Fruit fly (Drosophila melanogaster) whole organism, embryonic: ENCODE measurements around the gene cpb.

Experiments
- CG10979 ChIP-seq: fragments of 200-800 bp; sonication (Bioruptor generic); optimal IDR thresholded peaks from 2 replicates; lab custom pipeline; 2018; ENCODE audit warnings: missing biosample characterization, mild to moderate bottlenecking, missing genetic modification characterization, moderate library complexity
- CG11723 ChIP-seq: fragments of 200-800 bp; sonication (Bioruptor generic); optimal IDR thresholded peaks from 2 replicates; lab custom pipeline; 2017; ENCODE audit warnings: missing biosample characterization, mild to moderate bottlenecking, missing genetic modification characterization
- CG12744 ChIP-seq: fragments of 200-800 bp; sonication (Bioruptor generic); optimal IDR thresholded peaks from 2 replicates; lab custom pipeline; 2016; ENCODE audit warnings: missing biosample characterization, missing genetic modification characterization
- CG14965 ChIP-seq: fragments of 200-800 bp; sonication (Bioruptor generic); optimal IDR thresholded peaks from 2 replicates; lab custom pipeline; 2016; ENCODE audit warnings: missing biosample characterization, missing genetic modification characterization, borderline replicate concordance
- CG15011 ChIP-seq: fragments of 200-800 bp; sonication (Bioruptor generic); optimal IDR thresholded peaks from 3 replicates; lab custom pipeline; 2018; ENCODE audit warnings: missing biosample characterization, mild to moderate bottlenecking, missing genetic modification characterization
- CG15696 ChIP-seq: fragments of 200-800 bp; sonication (Bioruptor generic); optimal IDR thresholded peaks from 2 replicates; lab custom pipeline; 2019; ENCODE audit warnings: missing biosample characterization, mild to moderate bottlenecking, missing genetic modification characterization, moderate library complexity
- CG17568 ChIP-seq: fragments of 200-800 bp; sonication (Bioruptor generic); optimal IDR thresholded peaks from 2 replicates; lab custom pipeline; 2018; ENCODE audit warnings: missing biosample characterization, mild to moderate bottlenecking, missing genetic modification characterization, moderate library complexity
- CG3065 ChIP-seq: fragments of 200-800 bp; sonication (Bioruptor generic); optimal IDR thresholded peaks from 2 replicates; lab custom pipeline; 2016; ENCODE audit warnings: missing biosample characterization, missing genetic modification characterization
- CG34224 ChIP-seq: fragments of 200-800 bp; sonication (Bioruptor generic); IDR thresholded peaks from 3 replicates; pipeline ENCODE4 v1.3.6; 2022; ENCODE audit warnings: missing biosample characterization, missing genetic modification characterization; ENCODE audit not compliant: partially characterized antibody
- CG3726 ChIP-seq: fragments of 200-800 bp; sonication (Bioruptor generic); IDR thresholded peaks from 3 replicates; pipeline ENCODE4, ENCODE4 v1.3.6; 2022; ENCODE audit warnings: missing biosample characterization, missing genetic modification characterization
- CG5953 ChIP-seq: fragments of 200-800 bp; sonication (Bioruptor generic); IDR thresholded peaks from 2 replicates; pipeline ENCODE4 v1.3.6; 2022; ENCODE audit warnings: missing biosample characterization, missing genetic modification characterization
- CG6272 ChIP-seq: fragments of 200-800 bp; sonication (Bioruptor generic); IDR thresholded peaks from 2 replicates; pipeline ENCODE4 v1.3.6; 2022; ENCODE audit warnings: missing biosample characterization, missing genetic modification characterization
- CG6813 ChIP-seq: fragments of 200-800 bp; sonication (Bioruptor generic); optimal IDR thresholded peaks from 2 replicates; lab custom pipeline; 2017; ENCODE audit warnings: missing biosample characterization, missing genetic modification characterization, mild to moderate bottlenecking, moderate library complexity, missing genetic modification reagents
- CG6854 ChIP-seq: fragments of 200-800 bp; sonication (Bioruptor generic); optimal IDR thresholded peaks from 3 replicates; lab custom pipeline; 2017; ENCODE audit warnings: missing biosample characterization, mild to moderate bottlenecking, missing genetic modification characterization
- CG7745 ChIP-seq: fragments of 200-800 bp; sonication (Bioruptor generic); optimal IDR thresholded peaks from 2 replicates; lab custom pipeline; 2018; ENCODE audit warnings: missing biosample characterization, mild to moderate bottlenecking, missing genetic modification characterization, moderate library complexity
- CG8281 ChIP-seq: fragments of 200-800 bp; sonication (Bioruptor generic); optimal IDR thresholded peaks from 2 replicates; lab custom pipeline; 2018; ENCODE audit warnings: missing biosample characterization, mild to moderate bottlenecking, missing genetic modification characterization, moderate library complexity
- CG8388 ChIP-seq: fragments of 200-800 bp; sonication (Bioruptor generic); optimal IDR thresholded peaks from 2 replicates; lab custom pipeline; 2019; ENCODE audit warnings: missing biosample characterization, mild to moderate bottlenecking, missing genetic modification characterization, moderate library complexity
- CG9215 ChIP-seq: fragments of 200-800 bp; sonication (Bioruptor generic); IDR thresholded peaks from 2 replicates; pipeline ENCODE4 v1.3.6; 2022; ENCODE audit warnings: missing biosample characterization, missing genetic modification characterization
- Dad ChIP-seq: fragments of 200-800 bp; sonication (Bioruptor generic); optimal IDR thresholded peaks from 3 replicates; lab custom pipeline; 2016; ENCODE audit warnings: missing biosample characterization, missing genetic modification characterization
- Dbx ChIP-seq: fragments of 200-800 bp; sonication (Bioruptor generic); IDR thresholded peaks from 3 replicates; pipeline ENCODE4 v1.3.6; 2022; ENCODE audit warnings: missing biosample characterization, missing genetic modification characterization
- Dref ChIP-seq: fragments of 200-800 bp; sonication (Bioruptor generic); IDR thresholded peaks from 2 replicates; pipeline ENCODE4 v1.3.6; 2022; ENCODE audit warnings: missing biosample characterization, missing genetic modification characterization
- Eip74EF ChIP-seq, 2 experiments: fragments of 200-800 bp in 1 of 2; fragments of >200 bp in 1 of 2; sonication (Bioruptor generic) in 1 of 2; optimal IDR thresholded peaks; 2 replicates each; lab custom pipeline; 2017 to 2019; ENCODE audit warnings: missing biosample characterization in 2 of 2, missing genetic modification characterization in 2 of 2, mild to moderate bottlenecking in 1 of 2, moderate library complexity in 1 of 2
- Hsf ChIP-seq: fragments of 200-800 bp; sonication (Bioruptor generic); optimal IDR thresholded peaks from 3 replicates; lab custom pipeline; 2016; ENCODE audit warnings: missing biosample characterization, missing genetic modification characterization
- Oli ChIP-seq: fragments of 200-800 bp; sonication (Bioruptor generic); optimal IDR thresholded peaks from 2 replicates; lab custom pipeline; 2018; ENCODE audit warnings: missing biosample characterization, mild to moderate bottlenecking, missing genetic modification characterization, moderate library complexity
- Ravus ChIP-seq: fragments of 200-800 bp; sonication (Bioruptor generic); IDR thresholded peaks from 2 replicates; pipeline ENCODE4 v1.3.6; 2022; ENCODE audit warnings: missing biosample characterization, missing genetic modification characterization
- TFAM ChIP-seq: fragments of 200-800 bp; sonication (Bioruptor generic); optimal IDR thresholded peaks from 2 replicates; lab custom pipeline; 2017; ENCODE audit warnings: missing biosample characterization, missing genetic modification characterization, inconsistent platforms
- ase ChIP-seq: fragments of 200-800 bp; sonication (Bioruptor generic); IDR thresholded peaks from 3 replicates; pipeline ENCODE4 v1.3.6; 2022; ENCODE audit warnings: missing biosample characterization, missing genetic modification characterization
- bab2 ChIP-seq: fragments of 200-800 bp; sonication (Bioruptor generic); optimal IDR thresholded peaks from 2 replicates; lab custom pipeline; 2016; ENCODE audit warnings: missing biosample characterization, missing genetic modification characterization
- bbx ChIP-seq: fragments of 200-800 bp; sonication (Bioruptor generic); IDR thresholded peaks from 2 replicates; pipeline ENCODE4 v1.3.6; 2022; ENCODE audit warnings: missing biosample characterization, missing genetic modification characterization; ENCODE audit not compliant: partially characterized antibody
- crc ChIP-seq: fragments of 200-800 bp; sonication (Bioruptor generic); optimal IDR thresholded peaks from 2 replicates; lab custom pipeline; 2016; ENCODE audit warnings: missing biosample characterization, missing genetic modification characterization
- disco-r ChIP-seq: fragments of 200-800 bp; sonication (Bioruptor generic); optimal IDR thresholded peaks from 2 replicates; lab custom pipeline; 2016; ENCODE audit warnings: missing biosample characterization, missing genetic modification characterization
- en ChIP-seq: fragments of 200-800 bp; sonication (Bioruptor generic); optimal IDR thresholded peaks from 2 replicates; lab custom pipeline; 2016; ENCODE audit warnings: missing biosample characterization, missing genetic modification characterization
- fd64A ChIP-seq: fragments of 200-800 bp; sonication (Bioruptor generic); optimal IDR thresholded peaks from 3 replicates; lab custom pipeline; 2018; ENCODE audit warnings: missing biosample characterization, mild to moderate bottlenecking, missing genetic modification characterization
- fru ChIP-seq: fragments of >200 bp; optimal IDR thresholded peaks from 2 replicates; lab custom pipeline; 2017
- gt ChIP-seq: fragments of 200-800 bp; sonication (Bioruptor generic); IDR thresholded peaks from 2 replicates; pipeline ENCODE4 v1.3.6; 2022; ENCODE audit warnings: missing biosample characterization, missing genetic modification characterization
- h ChIP-seq: fragments of >200 bp; optimal IDR thresholded peaks from 2 replicates; lab custom pipeline; 2017
- hb ChIP-seq: fragments of 200-800 bp; sonication (Bioruptor generic); IDR thresholded peaks from 3 replicates; pipeline ENCODE4 v1.3.6; 2022; ENCODE audit warnings: missing biosample characterization, missing genetic modification characterization; ENCODE audit not compliant: partially characterized antibody
- ind ChIP-seq: fragments of 200-800 bp; sonication (Bioruptor generic); optimal IDR thresholded peaks from 3 replicates; lab custom pipeline; 2016; ENCODE audit warnings: missing biosample characterization, missing genetic modification characterization
- kah ChIP-seq: fragments of 200-800 bp; sonication (Bioruptor generic); optimal IDR thresholded peaks from 2 replicates; lab custom pipeline; 2018; ENCODE audit warnings: missing biosample characterization, mild to moderate bottlenecking, missing genetic modification characterization
- lab ChIP-seq: fragments of 200-800 bp; sonication (Bioruptor generic); optimal IDR thresholded peaks from 3 replicates; lab custom pipeline; 2017; ENCODE audit warnings: missing biosample characterization, missing genetic modification characterization, mild to moderate bottlenecking, moderate library complexity, missing genetic modification reagents
- luna ChIP-seq: fragments of 200-800 bp; sonication (Bioruptor generic); optimal IDR thresholded peaks from 2 replicates; lab custom pipeline; 2016; ENCODE audit warnings: missing biosample characterization, missing genetic modification characterization
- pita ChIP-seq: fragments of 200-800 bp; sonication (Bioruptor generic); optimal IDR thresholded peaks from 2 replicates; lab custom pipeline; 2017; ENCODE audit warnings: missing biosample characterization, mild to moderate bottlenecking, missing genetic modification characterization
- sc ChIP-seq, 3 experiments: fragments of >200 bp in 2 of 3; fragments of 200-800 bp in 1 of 3; sonication (Bioruptor generic) in 1 of 3; optimal IDR thresholded peaks; 2 replicates in 2 of 3; 3 replicates in 1 of 3; lab custom pipeline; 2017; ENCODE audit warnings: mild to moderate bottlenecking in 1 of 3, missing biosample characterization in 1 of 3, missing genetic modification characterization in 1 of 3, missing genetic modification reagents in 1 of 3
- sens ChIP-seq: fragments of 200-800 bp; sonication (Bioruptor generic); peaks from one replicate; lab custom pipeline; 2016; ENCODE audit warnings: missing biosample characterization, missing genetic modification characterization
- seq ChIP-seq: fragments of 200-800 bp; sonication (Bioruptor generic); IDR thresholded peaks from 2 replicates; pipeline ENCODE4 v1.3.6; 2022; ENCODE audit warnings: missing biosample characterization, missing genetic modification characterization
- shn ChIP-seq: fragments of 200-800 bp; sonication (Bioruptor generic); optimal IDR thresholded peaks from 3 replicates; lab custom pipeline; 2016; ENCODE audit warnings: missing biosample characterization, missing genetic modification characterization
- trem ChIP-seq: fragments of 200-800 bp; optimal IDR thresholded peaks from 3 replicates; lab custom pipeline; 2019; ENCODE audit warnings: missing biosample characterization, mild to moderate bottlenecking, missing genetic modification characterization, moderate library complexity
- twi ChIP-seq: fragments of 200-800 bp; optimal IDR thresholded peaks from 2 replicates; lab custom pipeline; 2019; ENCODE audit warnings: missing biosample characterization, mild to moderate bottlenecking, missing genetic modification characterization, moderate library complexity
- unpg ChIP-seq: fragments of 200-800 bp; sonication (Bioruptor generic); optimal IDR thresholded peaks from 3 replicates; lab custom pipeline; 2018; ENCODE audit warnings: missing biosample characterization, mild to moderate bottlenecking, missing genetic modification characterization, moderate library complexity
- vnd ChIP-seq: fragments of 200-800 bp; sonication (Bioruptor generic); IDR thresholded peaks from 3 replicates; pipeline ENCODE4 v1.3.6; 2022; ENCODE audit warnings: missing biosample characterization, missing genetic modification characterization; ENCODE audit not compliant: partially characterized antibody
- wdn ChIP-seq: fragments of 200-800 bp; sonication (Bioruptor generic); IDR thresholded peaks from 2 replicates; pipeline ENCODE4 v1.3.6; 2022; ENCODE audit warnings: missing biosample characterization, missing genetic modification characterization

Gene cpb

dm6 chr2L:1710224-1710623 lies 5.5 kb downstream of the cpb start, which contains the start of the genes CG17660 and mRpL48 (continued):
- TF ChIP-seq CG15011 (GFP tag; lab: Kevin White, UChicago) (no peak), CG5953 (GFP tag; lab: Robert Waterston, UW) (no peak), CG15696 (tag; lab: Kevin White, UChicago) (no peak), Oli (tag; lab: Kevin White, UChicago) (no peak), TFAM (GFP tag; lab: Kevin White, UChicago) (no peak), CG6813 (GFP tag; lab: Kevin White, UChicago) (no peak), disco-r (GFP tag; lab: Kevin White, UChicago) (peak; percentile 7), ase (GFP tag; lab: Robert Waterston, UW) (no peak), seq (GFP tag; lab: Robert Waterston, UW) (no peak), CG6854 (GFP tag; lab: Kevin White, UChicago) (no peak), CG17568 (GFP tag; lab: Kevin White, UChicago) (no peak), Dbx (GFP tag; lab: Robert Waterston, UW) (no peak), sc (optimal IDR thresholded peaks at IDR 0.05; lab: Kevin White, UChicago) (no peak), sc (GFP tag; optimal IDR thresholded peaks at IDR 0.05; lab: Kevin White, UChicago) (no peak), ind (GFP tag; lab: Kevin White, UChicago) (no peak), unpg (peak; percentile 6), wdn (GFP tag; lab: Robert Waterston, UW) (no peak), Eip74EF (GFP tag; optimal IDR thresholded peaks at IDR 0.05; lab: Kevin White, UChicago) (peak in 1 of 2 experiments; percentile 42), Hsf (GFP tag; lab: Kevin White, UChicago) (no peak), trem (peak; percentile 75), lab (GFP tag; lab: Kevin White, UChicago) (no peak), CG14965 (no peak), pita (GFP tag; lab: Kevin White, UChicago) (no peak), bab2 (no peak), Dref (GFP tag; lab: Robert Waterston, UW) (peak; percentile 95), kah (GFP tag; lab: Kevin White, UChicago) (no peak), CG12744 (GFP tag; lab: Kevin White, UChicago) (no peak), CG34224 (GFP tag; lab: Robert Waterston, UW) (peak; percentile 73), fd64A (GFP tag; lab: Kevin White, UChicago) (no peak), CG8388 (GFP tag; lab: Kevin White, UChicago) (no peak), CG7745 (tag; lab: Kevin White, UChicago) (no peak), CG3726 (no peak), CG3065 (GFP tag; lab: Kevin White, UChicago) (no peak), luna (GFP tag; lab: Kevin White, UChicago) (no peak), gt (no peak), CG9215 (no peak), Ravus (no peak), shn (no peak), sens (GFP tag; lab: Kevin White, UChicago) (peak; percentile 89), bbx (GFP tag; lab: Robert Waterston, UW) (peak; percentile 87), Dad (no peak), h (no peak), fru (lab: Kevin White, UChicago) (no peak), CG10979 (peak; percentile 1), hb (GFP tag; lab: Robert Waterston, UW) (no peak), crc (GFP tag; lab: Kevin White, UChicago) (no peak), vnd (GFP tag; lab: Robert Waterston, UW) (peak; percentile 74), twi (no peak), CG6272 (GFP tag; lab: Robert Waterston, UW) (no peak), CG8281 (no peak), en (GFP tag; lab: Kevin White, UChicago) (no peak), CG11723 (GFP tag; lab: Kevin White, UChicago) (no peak)
